Worm (Caenorhabditis elegans) whole organism, L3 larva: ENCODE results near the gene aat-6.

ENCODE experiments used
- nhr-11 ChIP-seq: fragments of 150-350 bp; optimal IDR thresholded peaks from 2 replicates; lab custom pipeline; 2014; ENCODE audit warnings: missing biosample characterization, missing genetic modification characterization
- tbx-2 ChIP-seq: sonication (generic microtip); optimal IDR thresholded peaks from 2 replicates; lab custom pipeline; 2016; ENCODE audit warnings: mild to moderate bottlenecking, missing genetic modification characterization, missing compliant biosample characterization

- TF ChIP-seq tbx-2 (no peak), nhr-11 (no peak)
Observed at ce11 chrV:11450257-11450656, 20.2 kb downstream of the aat-6 start, which contains the start of gene col-156.
